Fruit fly (Drosophila melanogaster) whole organism: ENCODE measurements around the gene CG43954.

Experiments
- CG8478 ChIP-seq: fragments of >200 bp; optimal IDR thresholded peaks from 2 replicates; lab custom pipeline; 2018; ENCODE audit warnings: inconsistent platforms
- Dll ChIP-seq: fragments of >200 bp; optimal IDR thresholded peaks from 2 replicates; lab custom pipeline; 2017
- usp ChIP-seq: fragments of >200 bp; optimal IDR thresholded peaks from 2 replicates; lab custom pipeline; 2017; ENCODE audit warnings: missing biosample characterization, missing genetic modification characterization, mixed read lengths

DNA sequence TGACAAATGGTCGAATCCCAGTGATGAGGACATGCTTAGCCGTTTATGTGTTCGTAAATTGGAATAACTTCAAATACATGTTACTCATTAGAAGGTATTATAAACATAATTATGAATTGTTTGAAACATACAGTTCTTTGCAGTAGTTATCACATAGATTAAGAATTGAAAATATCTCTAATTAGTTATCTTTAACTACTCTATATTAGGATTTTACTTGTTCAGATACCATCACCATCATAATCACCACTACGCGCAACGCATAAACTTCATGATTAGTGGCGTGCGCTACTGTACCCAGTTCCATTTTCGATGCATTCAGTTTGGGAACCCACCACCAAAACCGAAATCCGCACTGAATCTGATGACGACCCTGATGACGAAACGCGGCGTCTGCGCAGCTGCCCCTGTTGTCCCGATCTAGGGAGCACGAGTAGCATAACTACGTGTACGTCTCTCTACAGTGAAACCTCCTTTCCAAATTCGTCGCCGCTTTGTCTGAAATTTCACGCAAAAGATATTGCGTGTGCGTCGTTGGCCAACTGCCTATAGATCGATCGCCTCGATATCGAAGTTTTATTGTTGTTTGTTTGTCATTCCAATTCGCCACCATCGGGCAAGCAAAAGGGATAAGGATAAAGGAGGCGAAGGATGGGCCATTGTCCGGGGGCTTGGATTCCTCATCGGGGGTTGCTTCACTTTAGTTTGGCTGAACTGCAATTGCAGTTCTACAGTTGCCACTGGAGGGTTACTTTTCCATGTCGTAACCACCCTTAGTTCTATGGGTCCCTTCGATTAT lies 32.6 kb upstream of the CG43954 start:
- TF ChIP-seq CG8478 (lab: Kevin White, UChicago) (no peak), usp (GFP tag; lab: Kevin White, UChicago) (no peak), Dll (no peak)
